Fruit fly (Drosophila melanogaster): ENCODE data around the gene CG12402.

dm6 chr3R:14152550-14152949 is 44.4 kb upstream of the CG12402 start, which contains the start of gene CG42500:
- no peak for TF ChIP-seq h (optimal IDR thresholded peaks at IDR 0.05)
- TF ChIP-seq psq (optimal IDR thresholded peaks at IDR 0.05): no peak
- no peak for TF ChIP-seq Myc (optimal IDR thresholded peaks at IDR 0.05)
- no peak for TF ChIP-seq insv (optimal IDR thresholded peaks at IDR 0.05)
- TF ChIP-seq Sin3A (optimal IDR thresholded peaks at IDR 0.05): no peak
- TF ChIP-seq ttk (optimal IDR thresholded peaks at IDR 0.05): no peak
